Fruit fly (Drosophila melanogaster) whole organism: Measurements from ENCODE around the gene CG33673.

Experiments
- CG8478 ChIP-seq: fragments of >200 bp; optimal IDR thresholded peaks from 2 replicates; lab custom pipeline; 2018; ENCODE audit warnings: inconsistent platforms
- Dll ChIP-seq: fragments of >200 bp; optimal IDR thresholded peaks from 2 replicates; lab custom pipeline; 2017
- EcR ChIP-seq, 2 experiments: fragments of >200 bp; optimal IDR thresholded peaks; 2 replicates each; lab custom pipeline; 2017; ENCODE audit warnings: missing biosample characterization in 2 of 2, missing genetic modification characterization in 2 of 2, missing genetic modification reagents in 2 of 2
- pan ChIP-seq: fragments of >200 bp; optimal IDR thresholded peaks from 2 replicates; lab custom pipeline; 2017
- psq ChIP-seq: fragments of >200 bp; optimal IDR thresholded peaks from 2 replicates; lab custom pipeline; 2017
- usp ChIP-seq: fragments of >200 bp; optimal IDR thresholded peaks from 2 replicates; lab custom pipeline; 2017; ENCODE audit warnings: missing biosample characterization, missing genetic modification characterization, mixed read lengths

dm6 chr2L:1923846-1924245 lies 22.7 kb downstream of the CG33673 start:
- TF ChIP-seq usp (GFP tag; lab: Kevin White, UChicago) (no peak), CG8478 (lab: Kevin White, UChicago) (no peak), EcR (GFP tag; optimal IDR thresholded peaks at IDR 0.05; lab: Kevin White, UChicago) (no peak), psq (lab: Kevin White, UChicago) (no peak), pan (lab: Kevin White, UChicago) (no peak), Dll (lab: Kevin White, UChicago) (no peak)
